Worm (Caenorhabditis elegans): Measurements from ENCODE around the gene W08F4.5.
"Not testable (repeated sequence)": the region's sequence is repeated elsewhere in the genome, so short reads cannot be mapped to it uniquely, and the experiment has no call there.

W08F4.5 gene

ce11 chrII:568776-569175, at the start of gene W08F4.5:
W08F4.5 (minus strand) TSS chrII:568876.
- TF ChIP-seq skn-1 (tag; optimal IDR thresholded peaks at IDR 0.05) (no peak), R02D3.7 (tag; optimal IDR thresholded peaks at IDR 0.05) (no peak), elt-1 (tag; optimal IDR thresholded peaks at IDR 0.05) (no peak), F13H6.1 (tag; optimal IDR thresholded peaks at IDR 0.05) (no peak), mab-5 (tag; optimal IDR thresholded peaks at IDR 0.05) (no peak), unc-39 (tag; optimal IDR thresholded peaks at IDR 0.05) (no peak), dmd-4 (tag; optimal IDR thresholded peaks at IDR 0.05) (no peak), mbf-1 (tag; optimal IDR thresholded peaks at IDR 0.05) (no peak), nhr-25 (tag; optimal IDR thresholded peaks at IDR 0.05) (no peak), lin-13 (GFP tag; optimal IDR thresholded peaks at IDR 0.05) (no peak), ztf-1 (GFP tag; conservative IDR thresholded peaks at IDR 0.05) (no peak), sma-9 (GFP tag; optimal IDR thresholded peaks at IDR 0.05) (no peak), sma-9 (tag; optimal IDR thresholded peaks at IDR 0.05) (no peak), fos-1 (tag; optimal IDR thresholded peaks at IDR 0.05) (no peak), nhr-129 (tag; optimal IDR thresholded peaks at IDR 0.05) (no peak), sem-4 (tag; optimal IDR thresholded peaks at IDR 0.05) (no peak), lin-39 (tag; optimal IDR thresholded peaks at IDR 0.05) (no peak), nhr-237 (tag; optimal IDR thresholded peaks at IDR 0.05) (no peak)

DNA sequence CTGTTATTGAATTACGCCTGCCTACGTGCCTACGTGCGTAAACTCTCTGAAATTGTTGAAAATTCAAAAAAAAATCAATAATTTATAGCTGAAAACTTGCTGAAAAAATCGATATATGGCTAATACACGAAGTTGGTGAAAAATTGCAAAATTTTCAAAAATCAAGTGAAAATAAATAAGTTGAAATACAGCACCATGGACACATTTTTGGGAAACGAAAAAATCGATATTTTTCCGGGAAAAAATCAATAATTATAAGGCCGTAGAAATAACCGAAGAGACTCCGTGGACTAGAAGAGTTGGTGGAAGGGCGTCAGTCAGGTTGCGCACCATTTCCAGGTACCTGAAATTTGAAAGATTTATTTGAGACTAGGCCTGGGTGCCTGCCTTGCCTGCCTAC, 46.0 kb upstream of the W08F4.5 start:
- no peak for TF ChIP-seq unc-55 (GFP tag; optimal IDR thresholded peaks at IDR 0.05)
- TF ChIP-seq snpc-4 (tag; optimal IDR thresholded peaks at IDR 0.05), result no peak
- TF ChIP-seq fos-1 (tag; optimal IDR thresholded peaks at IDR 0.05), result no peak
- TF ChIP-seq unc-39 (tag; optimal IDR thresholded peaks at IDR 0.05), result no peak
- no peak for TF ChIP-seq mab-5 (tag; optimal IDR thresholded peaks at IDR 0.05)
- no peak for TF ChIP-seq unc-62 (GFP tag; optimal IDR thresholded peaks at IDR 0.05)
- no peak for TF ChIP-seq lsy-2 (tag; optimal IDR thresholded peaks at IDR 0.05)
- TF ChIP-seq peb-1 (tag; optimal IDR thresholded peaks at IDR 0.05), result no peak
- no peak for TF ChIP-seq ZK546.5 (tag; optimal IDR thresholded peaks at IDR 0.05)
- TF ChIP-seq ceh-16 (tag; optimal IDR thresholded peaks at IDR 0.05), result no peak
- TF ChIP-seq Y55F3AM.14 (GFP tag; optimal IDR thresholded peaks at IDR 0.05), result no peak
- no peak for TF ChIP-seq blmp-1 (tag; optimal IDR thresholded peaks at IDR 0.05; ENCODE audit: insufficient read depth)
- TF ChIP-seq ama-1 (optimal IDR thresholded peaks at IDR 0.05), result no peak
- TF ChIP-seq nhr-129 (tag; optimal IDR thresholded peaks at IDR 0.05), result no peak

DNA sequence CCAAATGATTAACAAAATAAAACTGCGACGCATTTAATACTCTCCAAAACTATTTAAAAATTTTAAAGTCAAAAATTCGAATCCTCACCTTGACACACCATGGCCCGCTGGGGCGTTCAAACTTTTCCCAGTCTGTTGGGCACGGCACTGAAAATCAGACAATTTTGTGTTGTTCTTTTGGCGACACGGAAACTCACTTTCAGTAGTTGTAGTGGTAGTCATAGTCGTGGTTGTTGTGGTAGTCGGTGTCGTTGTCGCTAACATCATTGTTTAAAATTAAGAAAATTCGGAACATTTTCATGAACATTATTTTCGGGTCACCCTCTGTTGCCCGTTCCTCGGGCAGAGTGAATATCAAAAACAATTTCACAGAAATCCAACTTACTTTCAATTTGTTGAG, 43.7 kb upstream of the W08F4.5 start, which contains the start of gene clec-118:
Gene clec-118, minus strand, starts transcription at position 101 of the 400 bp plus-strand sequence.
- TF ChIP-seq fos-1 (tag; optimal IDR thresholded peaks at IDR 0.05); nhr-25 (tag; optimal IDR thresholded peaks at IDR 0.05); unc-62 (GFP tag; optimal IDR thresholded peaks at IDR 0.05): not testable (repeated sequence)

ce11 chrII:608757-609156, 40.1 kb upstream of the W08F4.5 start, which contains the start of gene W04H10.1:
W04H10.1 (plus strand) TSS chrII:609057.
- TF ChIP-seq elt-3 (tag; optimal IDR thresholded peaks at IDR 0.05), result no peak
- TF ChIP-seq mbf-1 (tag; optimal IDR thresholded peaks at IDR 0.05), result no peak
- TF ChIP-seq nhr-77 (tag; optimal IDR thresholded peaks at IDR 0.05), result no peak
- no peak for TF ChIP-seq ceh-16 (tag; optimal IDR thresholded peaks at IDR 0.05)
- no peak for TF ChIP-seq nhr-12 (tag; optimal IDR thresholded peaks at IDR 0.05)
- no peak for TF ChIP-seq ztf-11 (tag; optimal IDR thresholded peaks at IDR 0.05)

- no peak for TF ChIP-seq nhr-10 (tag; optimal IDR thresholded peaks at IDR 0.05)
- TF ChIP-seq nhr-6 (tag; optimal IDR thresholded peaks at IDR 0.05), result no peak
- TF ChIP-seq unc-39 (tag; optimal IDR thresholded peaks at IDR 0.05), result no peak
- no peak for TF ChIP-seq mab-5 (tag; optimal IDR thresholded peaks at IDR 0.05)
- TF ChIP-seq nhr-237 (tag; optimal IDR thresholded peaks at IDR 0.05), result no peak
- no peak for TF ChIP-seq nhr-12 (tag; optimal IDR thresholded peaks at IDR 0.05)
- TF ChIP-seq peb-1 (tag; optimal IDR thresholded peaks at IDR 0.05), result no peak
- TF ChIP-seq unc-55 (GFP tag; optimal IDR thresholded peaks at IDR 0.05), result no peak
- no peak for TF ChIP-seq skn-1 (tag; optimal IDR thresholded peaks at IDR 0.05)
Observed at ce11 chrII:608341-608740, 39.7 kb upstream of the W08F4.5 start, which contains the start of gene W04H10.6. W04H10.6 (minus strand) TSS chrII:608441.

DNA sequence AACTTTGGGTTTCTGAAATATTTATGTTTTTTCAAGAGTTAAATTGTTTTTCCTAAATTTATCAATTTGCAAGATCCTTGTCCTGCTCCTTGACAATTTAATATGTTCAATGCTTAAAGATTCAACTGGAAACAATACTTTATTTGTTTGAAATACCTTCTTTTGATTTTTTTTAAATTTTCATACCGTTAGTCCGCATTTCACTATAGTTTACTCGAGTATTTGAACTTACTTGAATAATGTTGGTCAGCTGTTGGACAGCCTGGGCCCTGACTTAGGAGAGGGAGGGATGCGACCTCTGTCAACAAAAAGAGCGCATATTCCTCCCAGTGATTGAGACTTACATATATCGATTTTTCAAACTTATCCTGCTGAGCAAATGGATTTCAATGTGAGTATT, 37.4 kb upstream of the W08F4.5 start, which contains the start of gene W04H10.5:
Gene W04H10.5, plus strand, starts transcription at position 301 of the 400 bp plus-strand sequence.
- TF ChIP-seq elt-1 (tag; optimal IDR thresholded peaks at IDR 0.05) (no peak), unc-62 (GFP tag; optimal IDR thresholded peaks at IDR 0.05) (no peak), nhr-21 (tag; optimal IDR thresholded peaks at IDR 0.05) (no peak), snpc-4 (tag; optimal IDR thresholded peaks at IDR 0.05) (no peak), ama-1 (optimal IDR thresholded peaks at IDR 0.05) (no peak), unc-39 (tag; optimal IDR thresholded peaks at IDR 0.05) (no peak), nhr-77 (tag; optimal IDR thresholded peaks at IDR 0.05) (no peak), mab-5 (tag; optimal IDR thresholded peaks at IDR 0.05) (no peak), gmeb-1 (tag; optimal IDR thresholded peaks at IDR 0.05) (no peak), lin-11 (tag; optimal IDR thresholded peaks at IDR 0.05) (no peak), nhr-25 (tag; optimal IDR thresholded peaks at IDR 0.05) (no peak), unc-55 (GFP tag; optimal IDR thresholded peaks at IDR 0.05) (no peak), ZK546.5 (tag; optimal IDR thresholded peaks at IDR 0.05) (no peak)
